Fruit fly (Drosophila melanogaster) whole organism, embryonic: Measurements from ENCODE around the gene mxt.

ENCODE experiments used
- Aef1 ChIP-seq: fragments of 200-800 bp; sonication (Bioruptor generic); IDR thresholded peaks from 3 replicates; pipeline ENCODE4 v1.3.6; 2022; ENCODE audit warnings: missing biosample characterization, missing genetic modification characterization
- Bgb ChIP-seq: fragments of 200-800 bp; sonication (Bioruptor generic); IDR thresholded peaks from 2 replicates; pipeline ENCODE4 v1.3.6; 2022; ENCODE audit warnings: missing biosample characterization, missing genetic modification characterization; ENCODE audit not compliant: partially characterized antibody
- Blimp-1 ChIP-seq: fragments of 200-800 bp; sonication (Bioruptor generic); optimal IDR thresholded peaks from 3 replicates; lab custom pipeline; 2018; ENCODE audit warnings: missing biosample characterization, missing genetic modification characterization, mild to moderate bottlenecking, moderate library complexity, missing genetic modification reagents
- CG10979 ChIP-seq: fragments of 200-800 bp; sonication (Bioruptor generic); optimal IDR thresholded peaks from 2 replicates; lab custom pipeline; 2018; ENCODE audit warnings: missing biosample characterization, mild to moderate bottlenecking, missing genetic modification characterization, moderate library complexity
- CG12391 ChIP-seq: fragments of 200-800 bp; sonication (Bioruptor generic); optimal IDR thresholded peaks from 3 replicates; lab custom pipeline; 2018; ENCODE audit warnings: missing biosample characterization, mild to moderate bottlenecking, missing genetic modification characterization, moderate library complexity
- CG14965 ChIP-seq: fragments of 200-800 bp; sonication (Bioruptor generic); optimal IDR thresholded peaks from 2 replicates; lab custom pipeline; 2016; ENCODE audit warnings: missing biosample characterization, missing genetic modification characterization, borderline replicate concordance
- CG15696 ChIP-seq: fragments of 200-800 bp; sonication (Bioruptor generic); optimal IDR thresholded peaks from 2 replicates; lab custom pipeline; 2019; ENCODE audit warnings: missing biosample characterization, mild to moderate bottlenecking, missing genetic modification characterization, moderate library complexity
- CG16863 ChIP-seq: fragments of 200-800 bp; sonication (Bioruptor generic); optimal IDR thresholded peaks from 3 replicates; lab custom pipeline; 2016; ENCODE audit warnings: missing biosample characterization, missing genetic modification characterization
- CG17829 ChIP-seq: fragments of 200-800 bp; optimal IDR thresholded peaks from 2 replicates; lab custom pipeline; 2019; ENCODE audit warnings: missing biosample characterization, mild to moderate bottlenecking, missing genetic modification characterization, moderate library complexity
- CG2129 ChIP-seq: fragments of 200-800 bp; sonication (Bioruptor generic); IDR thresholded peaks from 2 replicates; pipeline ENCODE4 v1.3.6; 2022; ENCODE audit warnings: missing biosample characterization, missing genetic modification characterization; ENCODE audit not compliant: partially characterized antibody
- CG30403 ChIP-seq: fragments of 200-800 bp; sonication (Bioruptor generic); optimal IDR thresholded peaks from 3 replicates; lab custom pipeline; 2016; ENCODE audit warnings: missing biosample characterization, missing genetic modification characterization
- CG31388 ChIP-seq: fragments of 200-800 bp; sonication (Bioruptor generic); optimal IDR thresholded peaks from 2 replicates; lab custom pipeline; 2016; ENCODE audit warnings: missing biosample characterization, missing genetic modification characterization
- CG31441 ChIP-seq: fragments of 200-800 bp; sonication (Bioruptor generic); IDR thresholded peaks from 2 replicates; pipeline ENCODE4 v1.3.6; 2022; ENCODE audit warnings: missing biosample characterization, missing genetic modification characterization
- CG34422 ChIP-seq: fragments of 200-800 bp; sonication (Bioruptor generic); IDR thresholded peaks from 3 replicates; pipeline ENCODE4 v1.3.6; 2022; ENCODE audit warnings: missing biosample characterization, missing genetic modification characterization
- CG4282 ChIP-seq: fragments of 200-800 bp; sonication (Bioruptor generic); optimal IDR thresholded peaks from 2 replicates; lab custom pipeline; 2016; ENCODE audit warnings: missing biosample characterization, missing genetic modification characterization
- CG4328 ChIP-seq: fragments of 200-800 bp; sonication (Bioruptor generic); optimal IDR thresholded peaks from 3 replicates; lab custom pipeline; 2017; ENCODE audit warnings: missing biosample characterization, missing genetic modification reagents, missing genetic modification characterization
- CG6254 ChIP-seq: fragments of 200-800 bp; sonication (Bioruptor generic); optimal IDR thresholded peaks from 3 replicates; lab custom pipeline; 2017; ENCODE audit warnings: mild to moderate bottlenecking, missing biosample characterization, missing genetic modification reagents, missing genetic modification characterization
- CG6689 ChIP-seq: fragments of 200-800 bp; sonication (Bioruptor generic); IDR thresholded peaks from 2 replicates; pipeline ENCODE4 v1.3.6; 2022; ENCODE audit warnings: missing biosample characterization, missing genetic modification characterization
- CG6791 ChIP-seq: fragments of 200-800 bp; sonication (Bioruptor generic); IDR thresholded peaks from 3 replicates; pipeline ENCODE4 v1.3.6; 2022; ENCODE audit warnings: missing biosample characterization, missing genetic modification characterization; ENCODE audit not compliant: partially characterized antibody
- CG9876 ChIP-seq: fragments of 200-800 bp; sonication (Bioruptor generic); optimal IDR thresholded peaks from 2 replicates; lab custom pipeline; 2016; ENCODE audit warnings: missing biosample characterization, missing genetic modification characterization
- D ChIP-seq, 2 experiments: fragments of 200-800 bp in 1 of 2; fragments of >200 bp in 1 of 2; sonication (Bioruptor generic) in 1 of 2; optimal IDR thresholded peaks; 2 replicates in 1 of 2; 3 replicates in 1 of 2; lab custom pipeline; 2017; ENCODE audit warnings: mild to moderate bottlenecking in 1 of 2, missing biosample characterization in 1 of 2, missing genetic modification characterization in 1 of 2, missing genetic modification reagents in 1 of 2
- Dbx ChIP-seq: fragments of 200-800 bp; sonication (Bioruptor generic); IDR thresholded peaks from 3 replicates; pipeline ENCODE4 v1.3.6; 2022; ENCODE audit warnings: missing biosample characterization, missing genetic modification characterization
- Dek ChIP-seq: fragments of 200-800 bp; sonication (Bioruptor generic); optimal IDR thresholded peaks from 3 replicates; lab custom pipeline; 2019; ENCODE audit warnings: missing biosample characterization, mild to moderate bottlenecking, missing genetic modification characterization, moderate library complexity
- Ets65A ChIP-seq: fragments of 200-800 bp; sonication (Bioruptor generic); peaks from one replicate; lab custom pipeline; 2016; ENCODE audit warnings: missing biosample characterization, missing genetic modification characterization
- Lim3 ChIP-seq: fragments of 200-800 bp; sonication (Bioruptor generic); IDR thresholded peaks from 2 replicates; pipeline ENCODE4 v1.3.6; 2022; ENCODE audit warnings: missing biosample characterization, missing genetic modification characterization
- Optix ChIP-seq: fragments of 200-800 bp; sonication (Bioruptor generic); IDR thresholded peaks from 3 replicates; pipeline ENCODE4 v1.3.6; 2022; ENCODE audit warnings: missing biosample characterization, missing genetic modification characterization
- Six4 ChIP-seq: fragments of 200-800 bp; sonication (Bioruptor generic); optimal IDR thresholded peaks from 2 replicates; lab custom pipeline; 2016; ENCODE audit warnings: missing biosample characterization, missing genetic modification characterization
- Ssrp ChIP-seq: fragments of 200-800 bp; sonication (Bioruptor generic); optimal IDR thresholded peaks from 2 replicates; lab custom pipeline; 2018; ENCODE audit warnings: missing biosample characterization, mild to moderate bottlenecking, missing genetic modification characterization, moderate library complexity
- Stat92E ChIP-seq, 3 experiments: fragments of >200 bp in 2 of 3; fragments of 200-800 bp in 1 of 3; sonication (Bioruptor generic) in 1 of 3; optimal IDR thresholded peaks; 2 replicates each; lab custom pipeline; 2017 to 2019; ENCODE audit warnings: missing biosample characterization in 3 of 3, missing genetic modification characterization in 3 of 3, mild to moderate bottlenecking in 1 of 3, moderate library complexity in 1 of 3
- Tbp ChIP-seq: fragments of >200 bp; optimal IDR thresholded peaks from 2 replicates; lab custom pipeline; 2018; ENCODE audit warnings: missing biosample characterization, missing genetic modification characterization
- aop ChIP-seq: fragments of 200-800 bp; sonication (Bioruptor generic); IDR thresholded peaks from 2 replicates; pipeline ENCODE4 v1.3.6; 2022; ENCODE audit warnings: missing biosample characterization, missing genetic modification characterization
- ap ChIP-seq: fragments of 200-800 bp; sonication (Bioruptor generic); IDR thresholded peaks from 2 replicates; pipeline ENCODE4 v1.3.6; 2022; ENCODE audit warnings: missing biosample characterization, missing genetic modification characterization
- ara ChIP-seq: fragments of 200-800 bp; sonication (Bioruptor generic); IDR thresholded peaks from 2 replicates; pipeline ENCODE4 v1.3.6; 2022; ENCODE audit warnings: missing biosample characterization, missing genetic modification characterization
- cwo ChIP-seq: fragments of 200-800 bp; sonication (Bioruptor generic); optimal IDR thresholded peaks from 3 replicates; lab custom pipeline; 2017; ENCODE audit warnings: missing biosample characterization, missing genetic modification characterization, mild to moderate bottlenecking, moderate library complexity, missing genetic modification reagents
- da ChIP-seq: fragments of 200-800 bp; sonication (Bioruptor generic); optimal IDR thresholded peaks from 2 replicates; lab custom pipeline; 2016; ENCODE audit warnings: missing biosample characterization, missing genetic modification characterization
- dm ChIP-seq: fragments of 200-800 bp; sonication (Bioruptor generic); optimal IDR thresholded peaks from 3 replicates; lab custom pipeline; 2016; ENCODE audit warnings: missing biosample characterization, missing genetic modification characterization
- eve ChIP-seq, 2 experiments: fragments of >200 bp; optimal IDR thresholded peaks; 2 replicates each; lab custom pipeline; 2017; ENCODE audit warnings: missing biosample characterization in 2 of 2, missing genetic modification characterization in 2 of 2
- exex ChIP-seq: fragments of 200-800 bp; sonication (Bioruptor generic); optimal IDR thresholded peaks from 4 replicates; lab custom pipeline; 2018; ENCODE audit warnings: missing biosample characterization, mild to moderate bottlenecking, missing genetic modification characterization, moderate library complexity
- fd64A ChIP-seq: fragments of 200-800 bp; sonication (Bioruptor generic); optimal IDR thresholded peaks from 3 replicates; lab custom pipeline; 2018; ENCODE audit warnings: missing biosample characterization, mild to moderate bottlenecking, missing genetic modification characterization
- ftz-f1 ChIP-seq: fragments of 200-800 bp; sonication (Bioruptor generic); optimal IDR thresholded peaks from 2 replicates; lab custom pipeline; 2016; ENCODE audit warnings: missing biosample characterization, missing genetic modification characterization
- h ChIP-seq: fragments of >200 bp; optimal IDR thresholded peaks from 2 replicates; lab custom pipeline; 2017
- hb ChIP-seq: fragments of 200-800 bp; sonication (Bioruptor generic); IDR thresholded peaks from 3 replicates; pipeline ENCODE4 v1.3.6; 2022; ENCODE audit warnings: missing biosample characterization, missing genetic modification characterization; ENCODE audit not compliant: partially characterized antibody
- ind ChIP-seq: fragments of 200-800 bp; sonication (Bioruptor generic); optimal IDR thresholded peaks from 3 replicates; lab custom pipeline; 2016; ENCODE audit warnings: missing biosample characterization, missing genetic modification characterization
- kah ChIP-seq: fragments of 200-800 bp; sonication (Bioruptor generic); optimal IDR thresholded peaks from 2 replicates; lab custom pipeline; 2018; ENCODE audit warnings: missing biosample characterization, mild to moderate bottlenecking, missing genetic modification characterization
- ken ChIP-seq: fragments of 200-800 bp; sonication (Bioruptor generic); IDR thresholded peaks from 3 replicates; pipeline ENCODE4 v1.3.6; 2022; ENCODE audit warnings: missing biosample characterization, missing genetic modification characterization
- lola ChIP-seq, 3 experiments: fragments of >200 bp in 2 of 3; fragments of 200-800 bp in 1 of 3; sonication (Bioruptor generic) in 1 of 3; optimal IDR thresholded peaks; 2 replicates each; lab custom pipeline; 2017 to 2019; ENCODE audit warnings: missing biosample characterization in 3 of 3, missing genetic modification characterization in 3 of 3, mild to moderate bottlenecking in 1 of 3, moderate library complexity in 1 of 3
- phol ChIP-seq: fragments of 200-800 bp; sonication (Bioruptor generic); optimal IDR thresholded peaks from 3 replicates; lab custom pipeline; 2018; ENCODE audit warnings: missing biosample characterization, mild to moderate bottlenecking, missing genetic modification characterization, moderate library complexity
- sqz ChIP-seq: fragments of 200-800 bp; sonication (Bioruptor generic); optimal IDR thresholded peaks from 3 replicates; lab custom pipeline; 2018; ENCODE audit warnings: missing biosample characterization, mild to moderate bottlenecking, missing genetic modification characterization
- tll ChIP-seq, 2 experiments: fragments of 200-800 bp in 1 of 2; fragments of >200 bp in 1 of 2; sonication (Bioruptor generic) in 1 of 2; optimal IDR thresholded peaks; 2 replicates each; lab custom pipeline; 2017 to 2019; ENCODE audit warnings: missing biosample characterization in 2 of 2, missing genetic modification characterization in 2 of 2, mild to moderate bottlenecking in 1 of 2, moderate library complexity in 1 of 2
- zf30C ChIP-seq: fragments of 200-800 bp; sonication (Bioruptor generic); optimal IDR thresholded peaks from 3 replicates; lab custom pipeline; 2018; ENCODE audit warnings: missing biosample characterization, mild to moderate bottlenecking, missing genetic modification characterization

The mxt gene

DNA sequence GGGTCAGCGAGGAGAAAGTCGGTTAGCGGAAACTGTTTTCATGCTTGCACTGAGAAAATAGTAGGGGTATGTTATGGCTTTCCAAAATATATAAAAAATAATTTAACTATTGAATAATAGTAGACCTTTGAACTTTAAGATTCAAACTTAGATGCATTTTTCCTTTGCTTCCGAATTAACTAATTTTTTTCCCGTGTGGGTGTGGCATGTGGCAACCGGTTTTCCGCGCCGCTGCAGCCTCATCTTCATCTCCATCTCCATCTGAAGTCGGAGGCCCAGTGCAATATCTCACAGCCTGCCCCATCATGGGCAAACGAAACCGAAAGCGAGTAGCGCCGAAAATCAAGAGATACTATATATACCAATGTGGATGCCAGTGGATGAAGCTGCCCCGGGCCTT is 49.5 kb downstream of the mxt start (continued):
- no peak for TF ChIP-seq da (GFP tag; lab: Kevin White, UChicago)
- no peak for TF ChIP-seq ftz-f1 (GFP tag; lab: Kevin White, UChicago)
- TF ChIP-seq Lim3, result no peak
- no peak for TF ChIP-seq Tbp (GFP tag; lab: Kevin White, UChicago)
- no peak for TF ChIP-seq CG31388 (GFP tag; lab: Kevin White, UChicago)
- no peak for TF ChIP-seq ken (GFP tag; lab: Robert Waterston, UW)
- peak in 1 of 3 experiments; percentile 26 for TF ChIP-seq lola (GFP tag; optimal IDR thresholded peaks at IDR 0.05; lab: Kevin White, UChicago)
- TF ChIP-seq ara (GFP tag; lab: Robert Waterston, UW), result peak; percentile 67
- 0 out of 2 replicates have a peak, but pooled peaks have one; percentile 34 for TF ChIP-seq CG6689 (GFP tag; lab: Robert Waterston, UW)
- peak; percentile 84 for TF ChIP-seq Blimp-1 (GFP tag; lab: Kevin White, UChicago)
- TF ChIP-seq sqz (GFP tag; lab: Kevin White, UChicago), result no peak
- no peak for TF ChIP-seq exex (tag; lab: Kevin White, UChicago)
- TF ChIP-seq Optix (GFP tag; lab: Robert Waterston, UW), result no peak
- TF ChIP-seq CG31441 (GFP tag; lab: Robert Waterston, UW), result 0 out of 2 replicates have a peak, but pooled peaks have one; percentile 21
- TF ChIP-seq cwo (GFP tag; lab: Kevin White, UChicago), result no peak
- TF ChIP-seq Six4 (GFP tag; lab: Kevin White, UChicago), result no peak
- no peak for TF ChIP-seq CG30403 (GFP tag; lab: Kevin White, UChicago)
- TF ChIP-seq kah (GFP tag; lab: Kevin White, UChicago), result no peak
- TF ChIP-seq Aef1, result no peak
- TF ChIP-seq D (optimal IDR thresholded peaks at IDR 0.05; lab: Kevin White, UChicago), result no peak
- no peak for TF ChIP-seq D (GFP tag; optimal IDR thresholded peaks at IDR 0.05; lab: Kevin White, UChicago)
- no peak for TF ChIP-seq dm
- no peak for TF ChIP-seq aop (GFP tag; lab: Robert Waterston, UW)
- TF ChIP-seq Stat92E (GFP tag; optimal IDR thresholded peaks at IDR 0.05; lab: Kevin White, UChicago), result no peak
- TF ChIP-seq CG34422 (GFP tag; lab: Robert Waterston, UW), result no peak
- TF ChIP-seq eve (GFP tag; optimal IDR thresholded peaks at IDR 0.05; lab: Kevin White, UChicago), result no peak
- TF ChIP-seq CG4282 (GFP tag; lab: Kevin White, UChicago), result no peak
- no peak for TF ChIP-seq h (lab: Kevin White, UChicago)
- no peak for TF ChIP-seq fd64A (GFP tag; lab: Kevin White, UChicago)
- TF ChIP-seq CG16863, result no peak
- peak; percentile 17 for TF ChIP-seq CG17829
- no peak for TF ChIP-seq CG12391
- TF ChIP-seq ap (GFP tag; lab: Robert Waterston, UW), result no peak
- no peak for TF ChIP-seq Dek
- no peak for TF ChIP-seq Bgb (GFP tag; lab: Robert Waterston, UW)
- no peak for TF ChIP-seq CG9876 (GFP tag; lab: Kevin White, UChicago)
- TF ChIP-seq zf30C (GFP tag; lab: Kevin White, UChicago), result no peak
- peak; percentile 27 for TF ChIP-seq Ets65A
- no peak for TF ChIP-seq CG6791 (GFP tag; lab: Robert Waterston, UW)
- TF ChIP-seq CG2129, result no peak
- TF ChIP-seq CG14965 (GFP tag; lab: Kevin White, UChicago), result no peak
- no peak for TF ChIP-seq CG4328 (GFP tag; lab: Kevin White, UChicago)
- no peak for TF ChIP-seq ind (GFP tag; lab: Kevin White, UChicago)
- TF ChIP-seq Ssrp (tag; lab: Kevin White, UChicago), result no peak
- no peak for TF ChIP-seq CG15696 (tag; lab: Kevin White, UChicago)
- peak; percentile 29 for TF ChIP-seq phol
- TF ChIP-seq CG6254 (GFP tag; lab: Kevin White, UChicago), result peak; percentile 28
- TF ChIP-seq hb (GFP tag; lab: Robert Waterston, UW), result no peak
- no peak for TF ChIP-seq Dbx (GFP tag; lab: Robert Waterston, UW)
- no peak for TF ChIP-seq tll (GFP tag; optimal IDR thresholded peaks at IDR 0.05; lab: Kevin White, UChicago)
- peak; percentile 10 for TF ChIP-seq CG10979 (tag; lab: Kevin White, UChicago)
